Worm (Caenorhabditis elegans): ENCODE measurements around the gene C14F11.4.

ce11 chrX:6274270-6274669, 41.4 kb upstream of the C14F11.4 start:
- TF ChIP-seq ama-1 (optimal IDR thresholded peaks at IDR 0.05) (no peak), B0310.2 (tag; optimal IDR thresholded peaks at IDR 0.05) (no peak), ceh-36 (tag; optimal IDR thresholded peaks at IDR 0.05) (no peak), aly-1 (tag; optimal IDR thresholded peaks at IDR 0.05) (no peak), ceh-13 (GFP tag; optimal IDR thresholded peaks at IDR 0.05) (no peak), F13C5.2 (tag; optimal IDR thresholded peaks at IDR 0.05) (no peak), tra-4 (tag; optimal IDR thresholded peaks at IDR 0.05) (no peak), pes-1 (GFP tag; IDR thresholded peaks at IDR 0.05) (no peak), flt-1 (GFP tag; IDR thresholded peaks at IDR 0.05) (no peak)
